Worm (Caenorhabditis elegans): ENCODE measurements around the gene K01D12.1.

K01D12.1 gene

ce11 chrV:12402355-12402754 lies 25.0 kb downstream of the K01D12.1 start, which contains the start of gene K01D12.8:
Gene K01D12.8 (plus strand): TSS chrV:12402655.
- no peak for TF ChIP-seq hlh-1 (tag; optimal IDR thresholded peaks at IDR 0.05)
- no peak for TF ChIP-seq nhr-12 (tag; optimal IDR thresholded peaks at IDR 0.05)
- TF ChIP-seq drap-1 (GFP tag; optimal IDR thresholded peaks at IDR 0.05) = no peak
- TF ChIP-seq mab-5 (tag; optimal IDR thresholded peaks at IDR 0.05) = no peak
- TF ChIP-seq bed-3 (GFP tag; optimal IDR thresholded peaks at IDR 0.05) = no peak
- TF ChIP-seq elt-1 (tag; optimal IDR thresholded peaks at IDR 0.05; ENCODE audit: borderline replicate concordance, insufficient read depth) = no peak
- TF ChIP-seq mep-1 (tag; optimal IDR thresholded peaks at IDR 0.05) = no peak
- TF ChIP-seq ceh-83 (GFP tag; optimal IDR thresholded peaks at IDR 0.05) = no peak
- no peak for TF ChIP-seq lin-32 (GFP tag; optimal IDR thresholded peaks at IDR 0.05)
- TF ChIP-seq M03D4.4 (tag; optimal IDR thresholded peaks at IDR 0.05) = no peak
- TF ChIP-seq sptf-1 (tag; optimal IDR thresholded peaks at IDR 0.05) = no peak

DNA sequence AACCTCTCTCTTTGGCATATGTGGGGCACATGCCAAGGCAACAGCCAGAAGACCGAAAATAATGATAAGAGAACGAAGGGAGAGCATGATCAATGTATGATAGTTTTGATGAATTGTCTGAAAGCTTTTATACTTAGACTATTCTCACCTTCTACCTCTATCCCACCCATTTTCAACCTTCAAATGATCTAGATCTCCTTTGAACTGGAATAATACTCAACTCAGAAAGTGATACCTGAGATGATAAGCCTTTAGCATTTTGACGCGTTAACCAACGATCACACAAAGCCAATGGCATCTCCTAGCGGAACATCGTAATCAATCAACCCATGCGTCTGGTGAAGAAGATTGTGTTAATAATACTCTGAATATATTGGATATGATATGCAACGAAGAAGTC lies 27.2 kb downstream of the K01D12.1 start, which contains the start of gene K01D12.9:
TSS of gene K01D12.9 (minus strand) at position 101 of the 400 bp plus-strand sequence.
- TF ChIP-seq nhr-28 (tag; optimal IDR thresholded peaks at IDR 0.05) (no peak), ham-2 (GFP tag; optimal IDR thresholded peaks at IDR 0.05) (no peak), blmp-1 (tag; optimal IDR thresholded peaks at IDR 0.05) (no peak), nhr-237 (tag; optimal IDR thresholded peaks at IDR 0.05) (no peak), mep-1 (tag; optimal IDR thresholded peaks at IDR 0.05) (no peak), elt-1 (tag; optimal IDR thresholded peaks at IDR 0.05; ENCODE audit: borderline replicate concordance, insufficient read depth) (no peak), nhr-76 (tag; optimal IDR thresholded peaks at IDR 0.05) (no peak), ceh-43 (GFP tag; optimal IDR thresholded peaks at IDR 0.05) (no peak), sem-2 (GFP tag; optimal IDR thresholded peaks at IDR 0.05) (no peak), ceh-39 (tag; optimal IDR thresholded peaks at IDR 0.05) (no peak), M03D4.4 (tag; optimal IDR thresholded peaks at IDR 0.05) (no peak), bed-3 (GFP tag; optimal IDR thresholded peaks at IDR 0.05) (no peak)

DNA sequence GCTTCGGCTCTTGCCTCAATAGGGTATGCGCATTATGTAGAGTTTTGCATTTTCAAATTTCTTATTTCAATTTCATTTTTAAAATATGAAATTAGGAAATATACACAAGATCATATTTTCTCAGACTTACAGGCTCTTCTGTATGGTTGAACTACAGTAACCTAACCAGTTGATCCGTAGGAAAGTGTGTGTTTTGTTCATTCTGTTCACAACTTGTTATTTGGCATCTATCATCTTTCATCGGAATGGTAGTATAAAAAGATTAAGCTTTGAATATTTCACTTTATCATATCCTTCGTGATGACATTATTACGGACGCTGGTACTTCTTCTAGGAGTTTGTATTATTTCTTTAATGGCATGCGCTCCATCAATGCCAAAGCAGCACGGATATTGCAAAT lies 28.6 kb downstream of the K01D12.1 start, which contains the start of gene K01D12.10:
TSS of gene K01D12.10 (plus strand) at position 301 of the 400 bp plus-strand sequence.
- TF ChIP-seq flh-1 (GFP tag; optimal IDR thresholded peaks at IDR 0.05) (no peak), ces-1 (GFP tag; optimal IDR thresholded peaks at IDR 0.05) (no peak), ceh-39 (tag; optimal IDR thresholded peaks at IDR 0.05) (no peak), unc-62 (GFP tag; optimal IDR thresholded peaks at IDR 0.05) (no peak), sptf-1 (tag; optimal IDR thresholded peaks at IDR 0.05) (no peak), nhr-2 (tag; optimal IDR thresholded peaks at IDR 0.05) (no peak), mls-2 (tag; optimal IDR thresholded peaks at IDR 0.05) (no peak), elt-1 (tag; optimal IDR thresholded peaks at IDR 0.05; ENCODE audit: borderline replicate concordance, insufficient read depth) (no peak), nhr-12 (tag; optimal IDR thresholded peaks at IDR 0.05) (no peak), cnd-1 (tag; optimal IDR thresholded peaks at IDR 0.05) (no peak), elt-3 (tag; optimal IDR thresholded peaks at IDR 0.05) (no peak), sem-2 (GFP tag; optimal IDR thresholded peaks at IDR 0.05) (no peak), M03D4.4 (tag; optimal IDR thresholded peaks at IDR 0.05) (no peak), unc-120 (tag; optimal IDR thresholded peaks at IDR 0.05; ENCODE audit: poor library complexity, severe bottlenecking) (no peak), ztf-11 (tag; optimal IDR thresholded peaks at IDR 0.05) (no peak), mab-5 (tag; optimal IDR thresholded peaks at IDR 0.05) (no peak), tbx-8 (GFP tag; optimal IDR thresholded peaks at IDR 0.05) (no peak)

DNA sequence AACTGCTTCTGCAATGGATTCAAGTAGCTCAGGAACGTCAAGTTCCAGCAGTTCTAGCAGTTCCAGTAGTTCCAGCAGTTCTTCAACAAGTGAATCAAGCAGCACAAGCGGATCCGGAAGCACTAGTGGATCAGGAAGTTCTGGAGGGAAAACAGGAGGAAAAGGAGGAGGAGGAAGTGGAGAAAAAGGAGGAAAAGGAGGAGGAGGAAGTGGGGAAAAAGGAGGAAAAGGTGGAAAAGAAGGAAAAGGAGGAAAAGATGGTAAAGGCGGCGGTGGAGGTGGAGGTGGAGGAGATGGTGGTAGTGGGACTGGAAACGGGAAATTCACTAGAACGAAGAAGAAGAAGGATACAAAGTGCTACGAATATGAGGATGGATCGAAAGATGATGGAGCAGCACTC lies 29.2 kb downstream of the K01D12.1 start:
- TF ChIP-seq unc-62 (GFP tag; optimal IDR thresholded peaks at IDR 0.05) (no peak), mab-5 (tag; optimal IDR thresholded peaks at IDR 0.05) (no peak), snpc-4 (tag; optimal IDR thresholded peaks at IDR 0.05) (no peak), sptf-1 (tag; optimal IDR thresholded peaks at IDR 0.05) (peak; percentile 11)

ce11 chrV:12408525-12408924 lies 31.2 kb downstream of the K01D12.1 start, which contains the start of gene cdr-4:
Gene cdr-4 (minus strand): TSS chrV:12408625.
- no peak for TF ChIP-seq mls-2 (tag; optimal IDR thresholded peaks at IDR 0.05)
- TF ChIP-seq blmp-1 (tag; optimal IDR thresholded peaks at IDR 0.05) = no peak
- TF ChIP-seq zip-8 (tag; optimal IDR thresholded peaks at IDR 0.05) = no peak
- TF ChIP-seq nhr-237 (tag; optimal IDR thresholded peaks at IDR 0.05) = no peak
- TF ChIP-seq nhr-2 (tag; optimal IDR thresholded peaks at IDR 0.05) = no peak
- no peak for TF ChIP-seq hlh-1 (tag; optimal IDR thresholded peaks at IDR 0.05)
- TF ChIP-seq lin-13 (tag; optimal IDR thresholded peaks at IDR 0.05) = no peak
- no peak for TF ChIP-seq mab-5 (tag; optimal IDR thresholded peaks at IDR 0.05)
- no peak for TF ChIP-seq lin-32 (GFP tag; optimal IDR thresholded peaks at IDR 0.05)
- TF ChIP-seq elt-3 (tag; optimal IDR thresholded peaks at IDR 0.05) = no peak
